Worm (Caenorhabditis elegans): ENCODE results near the gene F39B3.3.
"Not testable (repeated sequence)": the region's sequence is repeated elsewhere in the genome, so short reads cannot be mapped to it uniquely, and the experiment has no call there.

The F39B3.3 gene

DNA sequence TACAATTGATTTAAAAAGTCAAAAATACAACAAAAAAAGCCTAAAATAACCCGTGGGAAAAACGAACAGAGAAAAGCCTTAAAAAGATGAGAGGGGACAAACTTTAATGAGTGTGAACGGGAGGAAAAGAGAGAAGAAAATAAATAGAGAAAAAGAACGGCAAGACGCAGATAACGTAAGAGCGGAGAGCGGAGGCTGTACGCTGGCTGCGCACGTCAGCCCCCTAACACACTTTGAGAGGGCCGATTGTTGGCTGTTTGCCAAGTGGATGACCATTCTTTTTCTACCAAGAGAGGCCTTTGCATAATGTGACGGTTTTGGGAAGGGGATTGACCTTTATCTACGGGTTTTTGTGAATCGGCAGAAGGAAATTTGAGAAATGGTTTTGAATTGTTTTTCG is 16.7 kb downstream of the F39B3.3 start:
- no peak for TF ChIP-seq unc-62 (GFP tag; optimal IDR thresholded peaks at IDR 0.05)

- no peak for TF ChIP-seq unc-62 (GFP tag; optimal IDR thresholded peaks at IDR 0.05)
These were observed 25.1 kb downstream of the F39B3.3 start for ce11 chrX:17553772-17554171.

- TF ChIP-seq unc-62 (GFP tag; optimal IDR thresholded peaks at IDR 0.05), result not testable (repeated sequence)
These were observed 28.2 kb downstream of the F39B3.3 start, which contains the start of gene hlh-28 for ce11 chrX:17550755-17551154. TSS of gene hlh-28 (plus strand) at chrX:17551055.

- TF ChIP-seq unc-62 (GFP tag; optimal IDR thresholded peaks at IDR 0.05), result not testable (repeated sequence)
These were observed 30.4 kb downstream of the F39B3.3 start, which contains the start of gene hlh-29 for ce11 chrX:17548539-17548938. TSS of gene hlh-29 (minus strand) at chrX:17548639.

DNA sequence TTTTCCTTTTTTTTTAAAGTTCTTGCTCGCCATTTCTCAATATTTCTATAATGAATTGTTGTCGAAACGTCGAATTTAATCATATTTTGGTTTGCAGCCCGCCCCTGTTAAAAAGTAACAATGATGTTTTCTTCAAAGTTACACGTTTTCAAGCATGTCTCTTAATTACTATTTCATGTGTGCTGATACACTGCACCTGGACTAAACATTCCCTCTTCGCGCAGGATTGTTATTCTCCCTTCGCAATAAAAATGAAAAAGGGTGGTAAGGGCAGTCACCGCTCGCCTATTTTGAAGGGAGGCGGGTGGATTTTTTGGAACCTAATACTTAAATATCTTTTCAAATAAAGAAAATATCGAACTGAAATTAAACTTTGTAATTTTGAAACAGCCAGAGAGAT is 33.4 kb downstream of the F39B3.3 start:
- no peak for TF ChIP-seq unc-62 (GFP tag; optimal IDR thresholded peaks at IDR 0.05)

- TF ChIP-seq unc-62 (GFP tag; optimal IDR thresholded peaks at IDR 0.05), result no peak
These were observed 34.5 kb downstream of the F39B3.3 start for ce11 chrX:17544349-17544936.

ce11 chrX:17539968-17540367 is 38.9 kb downstream of the F39B3.3 start:
- TF ChIP-seq unc-62 (GFP tag; optimal IDR thresholded peaks at IDR 0.05), result no peak

- TF ChIP-seq unc-62 (GFP tag; optimal IDR thresholded peaks at IDR 0.05), result no peak
These were observed 41.3 kb downstream of the F39B3.3 start for ce11 chrX:17537568-17537967.

DNA sequence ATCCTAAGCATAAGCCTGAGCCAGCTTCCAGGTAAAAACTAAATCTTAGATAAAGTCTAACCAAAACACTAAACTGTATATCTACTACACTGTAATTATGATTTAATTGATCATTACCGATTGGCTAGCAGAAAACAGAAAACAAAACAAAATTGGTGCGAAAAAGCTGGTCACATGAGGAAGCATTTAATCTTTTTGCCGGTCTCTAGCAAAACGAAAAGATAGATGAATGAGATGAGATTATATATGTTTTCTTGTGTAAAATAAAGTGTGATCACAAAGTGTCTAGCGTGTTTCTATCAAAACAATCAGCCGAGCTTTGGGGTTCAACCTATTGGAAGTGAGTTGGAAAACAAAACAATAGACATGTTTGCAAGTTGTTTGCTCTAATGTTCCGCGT is 44.0 kb downstream of the F39B3.3 start:
- no peak for TF ChIP-seq unc-62 (GFP tag; optimal IDR thresholded peaks at IDR 0.05)

- TF ChIP-seq unc-62 (GFP tag; optimal IDR thresholded peaks at IDR 0.05), result no peak
These were observed 44.9 kb downstream of the F39B3.3 start, which contains the start of gene F31A3.3 for ce11 chrX:17534014-17534465. TSS of gene F31A3.3 (minus strand) at chrX:17534064.

Measured in whole organism, dauer.